2 fruit fly cellular contexts compared by ENCODE assay signal in genomic region chr3L:17637809-17638208, dm6.
TF ChIP-seq lines count a peak whose summit lies in the region.

No protein-coding gene starts in this region.

TF ChIP-seq in whole organism, adult, 20 proteins besides CTCF, POLR2A, EP300 and RAD21:
- TF ChIP-seq toe (GFP tag; optimal IDR thresholded peaks at IDR 0.05; lab: Kevin White, UChicago) (no peak), kay (GFP tag; lab: Kevin White, UChicago; ENCODE audit: borderline replicate concordance) (peak; percentile 90)

TF ChIP-seq in whole organism, pupa, 21 proteins besides CTCF, POLR2A, EP300 and RAD21:
- TF ChIP-seq EcR (GFP tag; optimal IDR thresholded peaks at IDR 0.05; lab: Kevin White, UChicago) (peak; percentile 23), D1 (tag; optimal IDR thresholded peaks at IDR 0.05; lab: Kevin White, UChicago) (no peak), CG10348 (GFP tag; IDR thresholded peaks at IDR 0.05; lab: Robert Waterston, UW) (no peak)
TF ChIP-seq in whole organism, pupa: peak in this region for 1.
